Fruit fly (Drosophila melanogaster) whole organism, adult: ENCODE measurements around the gene MBD-like.

Experiments used
- CG11617 ChIP-seq: fragments of 200-800 bp; sonication (Bioruptor generic); optimal IDR thresholded peaks from 2 replicates; lab custom pipeline; 2017; ENCODE audit warnings: mild to moderate bottlenecking, missing biosample characterization, missing genetic modification reagents, missing genetic modification characterization
- CG12768 ChIP-seq: fragments of 200-800 bp; sonication (Bioruptor generic); optimal IDR thresholded peaks from 2 replicates; lab custom pipeline; 2017; ENCODE audit warnings: missing biosample characterization, missing genetic modification characterization, mild to moderate bottlenecking, moderate library complexity, missing genetic modification reagents
- CG14711 ChIP-seq: fragments of 200-800 bp; sonication (Bioruptor generic); optimal IDR thresholded peaks from 2 replicates; lab custom pipeline; 2018; ENCODE audit warnings: missing biosample characterization, mild to moderate bottlenecking, missing genetic modification characterization, moderate library complexity
- CG1620 ChIP-seq: fragments of 200-800 bp; sonication (Bioruptor generic); optimal IDR thresholded peaks from 2 replicates; lab custom pipeline; 2016; ENCODE audit warnings: missing biosample characterization, missing genetic modification characterization
- CG33017 ChIP-seq: fragments of 200-800 bp; sonication (Bioruptor generic); optimal IDR thresholded peaks from 2 replicates; lab custom pipeline; 2018; ENCODE audit warnings: missing biosample characterization, mild to moderate bottlenecking, missing genetic modification characterization, moderate library complexity
- CG5204 ChIP-seq: fragments of 200-800 bp; sonication (Bioruptor generic); optimal IDR thresholded peaks from 2 replicates; lab custom pipeline; 2016; ENCODE audit warnings: missing biosample characterization, missing genetic modification characterization
- CG7045 ChIP-seq: fragments of 200-800 bp; sonication (Bioruptor generic); optimal IDR thresholded peaks from 2 replicates; lab custom pipeline; 2017; ENCODE audit warnings: missing biosample characterization, mild to moderate bottlenecking, missing genetic modification characterization
- CG7101 ChIP-seq: fragments of 200-800 bp; sonication (Bioruptor generic); optimal IDR thresholded peaks from 2 replicates; lab custom pipeline; 2018; ENCODE audit warnings: missing biosample characterization, mild to moderate bottlenecking, missing genetic modification characterization, moderate library complexity
- Clk ChIP-seq: fragments of 200-800 bp; sonication (Bioruptor generic); optimal IDR thresholded peaks from 2 replicates; lab custom pipeline; 2017; ENCODE audit warnings: missing biosample characterization, missing genetic modification characterization
- Crg-1 ChIP-seq: fragments of 200-800 bp; sonication (Bioruptor generic); optimal IDR thresholded peaks from 2 replicates; lab custom pipeline; 2016; ENCODE audit warnings: missing biosample characterization, missing genetic modification characterization
- Hr96 ChIP-seq: fragments of 200-800 bp; sonication (Bioruptor generic); optimal IDR thresholded peaks from 2 replicates; lab custom pipeline; 2016; ENCODE audit warnings: missing biosample characterization, missing genetic modification characterization
- Mnt ChIP-seq: fragments of 200-800 bp; sonication (Bioruptor generic); optimal IDR thresholded peaks from 2 replicates; lab custom pipeline; 2016; ENCODE audit warnings: missing biosample characterization, mild to moderate bottlenecking, missing genetic modification characterization
- bab1 ChIP-seq: fragments of 200-800 bp; sonication (Bioruptor generic); optimal IDR thresholded peaks from 3 replicates; lab custom pipeline; 2019; ENCODE audit warnings: missing biosample characterization, mild to moderate bottlenecking, missing genetic modification characterization, moderate library complexity
- cic ChIP-seq: fragments of 200-800 bp; sonication (Bioruptor generic); optimal IDR thresholded peaks from 2 replicates; lab custom pipeline; 2017; ENCODE audit warnings: missing biosample characterization, mild to moderate bottlenecking, missing genetic modification characterization, moderate library complexity
- cnc ChIP-seq, 2 experiments: fragments of >200 bp; optimal IDR thresholded peaks; 2 replicates each; lab custom pipeline; 2017
- kay ChIP-seq: fragments of 200-800 bp; sonication (Bioruptor generic); peaks from one replicate; lab custom pipeline; 2016; ENCODE audit warnings: missing biosample characterization, missing genetic modification characterization, borderline replicate concordance
- ovo ChIP-seq: fragments of 200-800 bp; sonication (Bioruptor generic); optimal IDR thresholded peaks from 2 replicates; lab custom pipeline; 2016; ENCODE audit warnings: missing biosample characterization, missing genetic modification characterization
- pad ChIP-seq: fragments of 200-800 bp; sonication (Bioruptor generic); optimal IDR thresholded peaks from 3 replicates; lab custom pipeline; 2017; ENCODE audit warnings: missing biosample characterization, missing genetic modification characterization, mild to moderate bottlenecking, moderate library complexity, missing genetic modification reagents
- tj ChIP-seq: fragments of 200-800 bp; sonication (Bioruptor generic); optimal IDR thresholded peaks from 3 replicates; lab custom pipeline; 2017; ENCODE audit warnings: missing biosample characterization, mild to moderate bottlenecking, missing genetic modification characterization, moderate library complexity
- toe ChIP-seq: fragments of 200-800 bp; sonication (Bioruptor generic); optimal IDR thresholded peaks from 2 replicates; lab custom pipeline; 2016; ENCODE audit warnings: missing biosample characterization, missing genetic modification characterization

The MBD-like gene

dm6 chr3R:9594251-9594581 lies 34.7 kb downstream of the MBD-like start:
- TF ChIP-seq CG33017 (tag; lab: Kevin White, UChicago) (no peak), Mnt (GFP tag; lab: Kevin White, UChicago) (no peak), bab1 (no peak)

dm6 chr3R:9594839-9595238 lies 35.3 kb downstream of the MBD-like start:
- TF ChIP-seq tj (peak; percentile 4), pad (GFP tag; lab: Kevin White, UChicago) (no peak)

dm6 chr3R:9595681-9596357 lies 36.3 kb downstream of the MBD-like start:
- TF ChIP-seq CG7101 (no peak), CG12768 (GFP tag; lab: Kevin White, UChicago) (no peak), CG33017 (tag; lab: Kevin White, UChicago) (no peak), cnc (optimal IDR thresholded peaks at IDR 0.05; lab: Kevin White, UChicago) (no peak), cic (GFP tag; lab: Kevin White, UChicago) (no peak), ovo (GFP tag; lab: Kevin White, UChicago) (no peak), CG1620 (no peak), tj (no peak), CG14711 (tag; lab: Kevin White, UChicago) (no peak), toe (GFP tag; lab: Kevin White, UChicago) (no peak), Clk (GFP tag; lab: Kevin White, UChicago) (no peak)

DNA sequence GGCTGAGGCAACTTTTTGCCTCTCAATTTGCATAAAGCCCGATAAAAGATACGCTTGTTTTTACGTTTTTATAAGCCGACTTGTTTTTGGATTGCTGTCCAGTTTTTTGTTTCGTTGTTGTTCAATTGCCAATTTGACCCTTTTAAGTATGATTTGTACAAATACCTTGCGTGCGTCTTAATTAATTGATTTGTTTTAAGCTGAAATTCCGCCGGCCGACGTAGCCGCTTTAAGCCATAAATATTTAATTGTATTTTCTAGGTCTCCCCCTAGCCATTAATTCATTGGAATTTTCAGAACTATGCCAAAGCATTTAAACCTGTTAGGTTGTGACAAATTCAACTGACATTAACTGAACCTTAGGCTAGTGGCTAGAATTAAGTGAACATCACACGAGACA lies 37.1 kb downstream of the MBD-like start:
- no peak for TF ChIP-seq cic (GFP tag; lab: Kevin White, UChicago)
- TF ChIP-seq toe (GFP tag; lab: Kevin White, UChicago) = no peak
- no peak for TF ChIP-seq CG14711 (tag; lab: Kevin White, UChicago)
- no peak for TF ChIP-seq tj
- no peak for TF ChIP-seq CG11617 (GFP tag; lab: Kevin White, UChicago)
- no peak for TF ChIP-seq ovo (GFP tag; lab: Kevin White, UChicago)
- TF ChIP-seq cnc (optimal IDR thresholded peaks at IDR 0.05; lab: Kevin White, UChicago) = no peak
- no peak for TF ChIP-seq Hr96

DNA sequence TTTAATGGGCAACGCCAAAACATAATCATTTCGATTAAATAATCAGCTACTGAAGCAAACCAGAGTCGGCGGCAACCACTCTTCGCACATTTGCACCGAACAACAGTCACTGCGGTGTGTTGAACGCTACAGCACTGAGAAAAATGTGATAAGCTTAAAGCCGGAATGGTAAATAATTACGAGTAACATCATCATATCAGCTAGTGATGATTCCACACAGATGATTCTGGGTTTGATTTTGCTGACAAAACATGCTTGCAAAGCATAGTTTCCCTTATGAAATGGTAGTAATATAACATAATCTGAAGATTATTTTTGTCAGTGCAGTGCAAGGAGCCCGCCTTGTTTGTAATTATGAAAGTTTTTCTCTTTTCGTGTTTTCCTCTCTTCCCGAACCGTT lies 38.5 kb downstream of the MBD-like start:
- TF ChIP-seq Clk (GFP tag; lab: Kevin White, UChicago) (no peak), CG12768 (GFP tag; lab: Kevin White, UChicago) (no peak), CG7101 (no peak), bab1 (no peak), CG1620 (no peak), CG7045 (GFP tag; lab: Kevin White, UChicago) (no peak), Crg-1 (GFP tag; lab: Kevin White, UChicago) (no peak), Hr96 (no peak), CG33017 (tag; lab: Kevin White, UChicago) (no peak), kay (GFP tag; lab: Kevin White, UChicago) (no peak), cnc (optimal IDR thresholded peaks at IDR 0.05; lab: Kevin White, UChicago) (no peak), cic (GFP tag; lab: Kevin White, UChicago) (no peak), tj (no peak), CG11617 (GFP tag; lab: Kevin White, UChicago) (no peak), ovo (GFP tag; lab: Kevin White, UChicago) (no peak), Mnt (GFP tag; lab: Kevin White, UChicago) (no peak), CG5204 (GFP tag; lab: Kevin White, UChicago) (no peak), toe (GFP tag; lab: Kevin White, UChicago) (no peak), CG14711 (tag; lab: Kevin White, UChicago) (no peak), pad (GFP tag; lab: Kevin White, UChicago) (no peak)

DNA sequence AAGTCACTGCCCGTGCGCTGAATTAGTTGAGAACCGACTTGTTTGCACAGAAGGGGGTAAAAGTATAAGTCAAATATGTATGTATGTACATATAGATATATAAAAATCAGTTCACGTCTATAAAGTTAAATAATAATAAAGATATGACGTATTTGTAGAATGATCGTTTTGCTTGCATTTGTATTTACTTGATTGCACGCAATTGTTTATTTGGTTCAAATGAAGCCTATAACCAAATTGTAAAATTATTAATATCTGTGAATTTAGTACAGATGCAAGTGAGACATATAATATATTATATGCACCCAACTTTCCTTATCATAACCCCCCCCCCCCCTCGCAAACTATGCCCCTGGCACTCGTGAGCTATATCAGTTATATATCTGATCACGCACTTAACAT lies 41.0 kb downstream of the MBD-like start:
- TF ChIP-seq CG1620 (peak; percentile 6), CG33017 (tag; lab: Kevin White, UChicago) (peak; percentile 82), ovo (GFP tag; lab: Kevin White, UChicago) (peak; percentile 54), CG5204 (GFP tag; lab: Kevin White, UChicago) (no peak), CG7101 (peak; percentile 77), Mnt (GFP tag; lab: Kevin White, UChicago) (peak; percentile 44), bab1 (peak; percentile 37), tj (peak; percentile 40), cic (GFP tag; lab: Kevin White, UChicago) (peak; percentile 90), CG12768 (GFP tag; lab: Kevin White, UChicago) (peak; percentile 83), pad (GFP tag; lab: Kevin White, UChicago) (peak; percentile 56), kay (GFP tag; lab: Kevin White, UChicago) (peak; percentile 81), cnc (optimal IDR thresholded peaks at IDR 0.05; lab: Kevin White, UChicago) (no peak), CG7045 (GFP tag; lab: Kevin White, UChicago) (peak; percentile 90), toe (GFP tag; lab: Kevin White, UChicago) (peak; percentile 49), Clk (GFP tag; lab: Kevin White, UChicago) (peak; percentile 58), Crg-1 (GFP tag; lab: Kevin White, UChicago) (peak; percentile 60), Hr96 (no peak), CG14711 (tag; lab: Kevin White, UChicago) (peak; percentile 44), CG11617 (GFP tag; lab: Kevin White, UChicago) (peak; percentile 82)

- TF ChIP-seq CG7045 (GFP tag; lab: Kevin White, UChicago) = no peak
- TF ChIP-seq bab1 = no peak
- no peak for TF ChIP-seq toe (GFP tag; lab: Kevin White, UChicago)
- no peak for TF ChIP-seq CG5204 (GFP tag; lab: Kevin White, UChicago)
- TF ChIP-seq pad (GFP tag; lab: Kevin White, UChicago) = no peak
- peak; percentile 10 for TF ChIP-seq CG12768 (GFP tag; lab: Kevin White, UChicago)
- TF ChIP-seq Crg-1 (GFP tag; lab: Kevin White, UChicago) = no peak
- TF ChIP-seq CG11617 (GFP tag; lab: Kevin White, UChicago) = no peak
- TF ChIP-seq kay (GFP tag; lab: Kevin White, UChicago) = peak; percentile 12
- no peak for TF ChIP-seq cnc (optimal IDR thresholded peaks at IDR 0.05; lab: Kevin White, UChicago)
- no peak for TF ChIP-seq Mnt (GFP tag; lab: Kevin White, UChicago)
- TF ChIP-seq ovo (GFP tag; lab: Kevin White, UChicago) = peak; percentile 15
- peak; percentile 33 for TF ChIP-seq tj
- TF ChIP-seq cic (GFP tag; lab: Kevin White, UChicago) = peak; percentile 36
- no peak for TF ChIP-seq Hr96
- TF ChIP-seq CG14711 (tag; lab: Kevin White, UChicago) = no peak
- TF ChIP-seq CG1620 = no peak
- no peak for TF ChIP-seq CG33017 (tag; lab: Kevin White, UChicago)
- no peak for TF ChIP-seq CG7101
- TF ChIP-seq Clk (GFP tag; lab: Kevin White, UChicago) = no peak
Measured at dm6 chr3R:9601949-9602348, 42.4 kb downstream of the MBD-like start.
